Worm (Caenorhabditis elegans): ENCODE data around the gene C34E11.2.
A peak's percentile ranks its signal among the peaks of the same experiment; 100 is the strongest.

C34E11.2 gene

DNA sequence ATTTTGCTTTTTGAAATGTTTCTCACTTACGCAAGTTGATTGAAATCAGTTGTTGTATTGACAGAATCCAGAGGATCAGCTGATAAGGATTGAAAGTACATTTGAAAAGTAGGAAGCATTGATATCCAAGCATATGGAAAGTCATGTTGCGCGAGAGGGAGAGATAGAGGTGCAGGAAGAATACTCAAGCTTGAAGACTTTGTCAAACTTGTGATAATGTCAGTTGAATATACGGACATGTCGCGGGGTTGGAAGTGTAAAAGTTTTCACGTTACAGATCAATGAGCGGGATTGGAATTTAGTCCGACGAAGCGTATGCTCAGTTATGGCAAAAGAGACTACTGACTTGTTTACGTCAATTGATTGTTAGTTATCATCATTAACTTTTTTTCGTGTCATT lies 45.3 kb downstream of the C34E11.2 start, which contains the start of gene ttx-3:
Gene ttx-3 (minus strand): TSS at position 101 of the 400 bp plus-strand sequence.
- TF ChIP-seq unc-39 (tag; optimal IDR thresholded peaks at IDR 0.05) = no peak
- no peak for TF ChIP-seq nhr-76 (tag; optimal IDR thresholded peaks at IDR 0.05)
- TF ChIP-seq nhr-12 (tag; optimal IDR thresholded peaks at IDR 0.05) = no peak
- no peak for TF ChIP-seq unc-62 (GFP tag; optimal IDR thresholded peaks at IDR 0.05)
- no peak for TF ChIP-seq ztf-11 (tag; optimal IDR thresholded peaks at IDR 0.05)
- TF ChIP-seq mls-2 (tag; optimal IDR thresholded peaks at IDR 0.05) = no peak
- TF ChIP-seq snpc-4 (tag; optimal IDR thresholded peaks at IDR 0.05) = no peak
- no peak for TF ChIP-seq lin-32 (GFP tag; optimal IDR thresholded peaks at IDR 0.05)
- no peak for TF ChIP-seq mep-1 (tag; optimal IDR thresholded peaks at IDR 0.05)
- TF ChIP-seq elt-1 (tag; optimal IDR thresholded peaks at IDR 0.05; ENCODE audit: borderline replicate concordance, insufficient read depth) = no peak
- TF ChIP-seq zip-8 (tag; optimal IDR thresholded peaks at IDR 0.05) = no peak
- TF ChIP-seq ceh-39 (tag; optimal IDR thresholded peaks at IDR 0.05) = no peak
- TF ChIP-seq sptf-1 (tag; optimal IDR thresholded peaks at IDR 0.05) = no peak
- TF ChIP-seq ham-2 (GFP tag; optimal IDR thresholded peaks at IDR 0.05) = no peak
- no peak for TF ChIP-seq mab-5 (tag; optimal IDR thresholded peaks at IDR 0.05)
- no peak for TF ChIP-seq M03D4.4 (tag; optimal IDR thresholded peaks at IDR 0.05)

DNA sequence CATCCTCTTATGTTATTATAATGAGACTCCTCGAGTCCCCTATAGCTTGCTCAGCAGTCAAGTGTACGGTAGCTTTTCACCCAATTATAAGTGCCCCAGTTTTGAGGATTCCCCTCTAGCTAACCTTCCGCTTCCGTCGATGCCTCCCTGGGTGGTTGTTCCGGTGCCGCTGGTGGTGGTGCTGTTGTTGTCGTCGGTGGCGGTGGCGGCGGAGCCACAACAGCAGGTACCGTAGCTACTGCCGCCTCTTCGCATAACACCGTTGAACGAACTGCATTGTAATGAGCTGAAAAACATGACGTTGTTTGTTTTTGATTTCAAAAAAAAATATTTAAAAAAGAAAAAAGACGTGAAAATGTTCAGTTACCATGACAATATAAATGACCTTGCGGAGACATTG lies 48.1 kb downstream of the C34E11.2 start:
- TF ChIP-seq elt-1 (tag; optimal IDR thresholded peaks at IDR 0.05; ENCODE audit: borderline replicate concordance, insufficient read depth) = no peak
- TF ChIP-seq ztf-11 (tag; optimal IDR thresholded peaks at IDR 0.05) = no peak
- TF ChIP-seq lsy-2 (tag; optimal IDR thresholded peaks at IDR 0.05) = no peak
- TF ChIP-seq zip-8 (tag; optimal IDR thresholded peaks at IDR 0.05) = no peak
- TF ChIP-seq hlh-1 (tag; optimal IDR thresholded peaks at IDR 0.05) = no peak
- TF ChIP-seq cnd-1 (tag; optimal IDR thresholded peaks at IDR 0.05) = no peak
- no peak for TF ChIP-seq M03D4.4 (tag; optimal IDR thresholded peaks at IDR 0.05)
- no peak for TF ChIP-seq nhr-237 (tag; optimal IDR thresholded peaks at IDR 0.05)
- no peak for TF ChIP-seq sptf-1 (tag; optimal IDR thresholded peaks at IDR 0.05)
- TF ChIP-seq bed-3 (GFP tag; optimal IDR thresholded peaks at IDR 0.05) = no peak
- TF ChIP-seq ceh-43 (GFP tag; optimal IDR thresholded peaks at IDR 0.05) = no peak
- TF ChIP-seq nhr-12 (tag; optimal IDR thresholded peaks at IDR 0.05) = no peak

DNA sequence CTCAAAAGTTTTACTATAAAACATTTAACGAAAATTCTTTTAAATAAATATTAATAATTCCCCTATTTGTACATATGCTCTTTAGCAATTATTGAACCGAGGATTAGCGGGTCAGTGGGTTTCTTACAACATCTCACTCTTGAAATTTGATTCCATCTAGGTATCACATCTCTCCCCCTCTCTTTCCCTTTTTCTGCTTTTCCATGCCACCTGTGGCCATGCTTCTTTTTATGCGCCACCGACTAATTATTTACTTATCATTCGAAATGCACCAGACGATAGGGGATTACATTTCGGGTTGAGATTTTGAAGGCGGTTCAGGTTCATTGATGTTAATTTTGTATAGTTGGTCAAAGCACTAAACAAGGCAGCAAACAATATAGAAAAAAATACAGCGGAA lies 48.7 kb downstream of the C34E11.2 start:
- TF ChIP-seq zip-8 (tag; optimal IDR thresholded peaks at IDR 0.05) (no peak), lin-32 (GFP tag; optimal IDR thresholded peaks at IDR 0.05) (peak; percentile 20)

DNA sequence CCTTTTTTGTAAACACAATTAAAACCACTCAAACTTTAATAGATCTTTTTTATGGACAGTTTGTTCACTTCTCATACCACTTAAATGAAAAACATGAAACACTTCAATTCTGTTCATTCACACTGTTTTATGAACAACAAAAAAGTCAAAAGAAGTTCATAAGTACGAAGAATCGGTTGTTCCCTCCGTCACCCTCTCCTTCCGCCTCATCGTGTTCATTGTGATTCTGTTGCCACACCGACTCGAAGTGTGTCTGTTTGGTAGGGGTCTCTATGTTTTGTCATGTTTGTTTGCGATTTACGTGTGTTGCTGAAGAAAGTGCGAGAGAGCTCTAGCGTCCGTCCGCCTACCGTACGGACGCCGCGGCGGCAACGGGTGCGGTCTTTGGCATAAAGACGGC lies 55.7 kb downstream of the C34E11.2 start, which contains the start of gene lact-7:
Gene lact-7 (plus strand): TSS at position 301 of the 400 bp plus-strand sequence.
- TF ChIP-seq lsy-2 (tag; optimal IDR thresholded peaks at IDR 0.05) (no peak), sptf-1 (tag; optimal IDR thresholded peaks at IDR 0.05) (no peak), unc-120 (tag; optimal IDR thresholded peaks at IDR 0.05; ENCODE audit: poor library complexity, severe bottlenecking) (no peak), mls-2 (tag; optimal IDR thresholded peaks at IDR 0.05) (no peak), elt-1 (tag; optimal IDR thresholded peaks at IDR 0.05; ENCODE audit: borderline replicate concordance, insufficient read depth) (no peak), elt-3 (tag; optimal IDR thresholded peaks at IDR 0.05) (no peak), sem-2 (GFP tag; optimal IDR thresholded peaks at IDR 0.05) (no peak), blmp-1 (tag; optimal IDR thresholded peaks at IDR 0.05) (no peak), mab-5 (tag; optimal IDR thresholded peaks at IDR 0.05) (no peak), zip-8 (tag; optimal IDR thresholded peaks at IDR 0.05) (no peak), nhr-12 (tag; optimal IDR thresholded peaks at IDR 0.05) (no peak), hlh-1 (tag; optimal IDR thresholded peaks at IDR 0.05) (no peak), unc-39 (tag; optimal IDR thresholded peaks at IDR 0.05) (no peak), lin-13 (tag; optimal IDR thresholded peaks at IDR 0.05) (no peak), nhr-2 (tag; optimal IDR thresholded peaks at IDR 0.05) (no peak)

DNA sequence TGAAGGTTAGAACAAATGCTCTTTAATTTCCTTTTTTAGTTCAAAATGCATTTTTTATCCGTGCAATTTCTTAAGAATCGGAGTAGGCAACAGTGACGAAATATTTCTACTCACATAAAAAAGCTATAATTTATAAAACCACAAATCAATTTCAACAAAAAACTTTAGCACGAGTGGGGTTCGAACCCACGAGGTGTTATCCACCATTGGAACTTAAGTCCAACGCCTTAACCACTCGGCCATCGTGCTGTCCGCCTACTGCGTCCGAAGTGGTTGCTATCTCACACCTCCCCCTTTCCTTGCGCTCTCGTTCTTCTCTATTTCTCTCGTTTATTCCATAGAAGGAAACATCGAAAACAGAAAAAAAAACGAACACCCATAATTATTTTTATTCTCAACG lies 56.9 kb downstream of the C34E11.2 start:
- TF ChIP-seq elt-1 (tag; optimal IDR thresholded peaks at IDR 0.05; ENCODE audit: borderline replicate concordance, insufficient read depth) = no peak
- peak; percentile 60 for TF ChIP-seq ham-2 (GFP tag; optimal IDR thresholded peaks at IDR 0.05)
- TF ChIP-seq sptf-1 (tag; optimal IDR thresholded peaks at IDR 0.05) = peak; percentile 92
- peak; percentile 64 for TF ChIP-seq mep-1 (tag; optimal IDR thresholded peaks at IDR 0.05)
- TF ChIP-seq cnd-1 (tag; optimal IDR thresholded peaks at IDR 0.05) = peak; percentile 86
- peak; percentile 24 for TF ChIP-seq lin-13 (tag; optimal IDR thresholded peaks at IDR 0.05)
- TF ChIP-seq M03D4.4 (tag; optimal IDR thresholded peaks at IDR 0.05) = peak; percentile 87
- TF ChIP-seq unc-62 (GFP tag; optimal IDR thresholded peaks at IDR 0.05) = peak; percentile 30
- peak; percentile 61 for TF ChIP-seq ces-1 (GFP tag; optimal IDR thresholded peaks at IDR 0.05)
- peak; percentile 65 for TF ChIP-seq lin-32 (GFP tag; optimal IDR thresholded peaks at IDR 0.05)
- no peak for TF ChIP-seq snpc-4 (tag; optimal IDR thresholded peaks at IDR 0.05)
- peak; percentile 94 for TF ChIP-seq mls-2 (tag; optimal IDR thresholded peaks at IDR 0.05)
- TF ChIP-seq unc-39 (tag; optimal IDR thresholded peaks at IDR 0.05) = peak; percentile 28
- TF ChIP-seq hlh-1 (tag; optimal IDR thresholded peaks at IDR 0.05) = peak; percentile 6
- TF ChIP-seq drap-1 (GFP tag; optimal IDR thresholded peaks at IDR 0.05) = peak; percentile 85
- TF ChIP-seq tbx-8 (GFP tag; optimal IDR thresholded peaks at IDR 0.05) = peak; percentile 72
- peak; percentile 79 for TF ChIP-seq sem-2 (GFP tag; optimal IDR thresholded peaks at IDR 0.05)
- peak; percentile 90 for TF ChIP-seq ceh-83 (GFP tag; optimal IDR thresholded peaks at IDR 0.05)
- peak; percentile 41 for TF ChIP-seq pha-4 (tag; optimal IDR thresholded peaks at IDR 0.05)
- TF ChIP-seq ztf-11 (tag; optimal IDR thresholded peaks at IDR 0.05) = peak; percentile 44
- no peak for TF ChIP-seq nhr-12 (tag; optimal IDR thresholded peaks at IDR 0.05)
- TF ChIP-seq ceh-43 (GFP tag; optimal IDR thresholded peaks at IDR 0.05) = peak; percentile 63
- TF ChIP-seq bed-3 (GFP tag; optimal IDR thresholded peaks at IDR 0.05) = peak; percentile 62
- TF ChIP-seq mab-5 (tag; optimal IDR thresholded peaks at IDR 0.05) = no peak
- peak; percentile 82 for TF ChIP-seq unc-120 (tag; optimal IDR thresholded peaks at IDR 0.05; ENCODE audit: poor library complexity, severe bottlenecking)
- peak; percentile 58 for TF ChIP-seq flh-1 (GFP tag; optimal IDR thresholded peaks at IDR 0.05)
- peak; percentile 29 for TF ChIP-seq nhr-28 (tag; optimal IDR thresholded peaks at IDR 0.05)
- no peak for TF ChIP-seq nhr-2 (tag; optimal IDR thresholded peaks at IDR 0.05)
- peak; percentile 7 for TF ChIP-seq nhr-237 (tag; optimal IDR thresholded peaks at IDR 0.05)
- TF ChIP-seq ceh-39 (tag; optimal IDR thresholded peaks at IDR 0.05) = no peak
